Worm (Caenorhabditis elegans) whole organism, young adult: ENCODE measurements around the gene nhr-142.

Experiments
- B0019.2 ChIP-seq: fragments of 200-800 bp; sonication (Bioruptor generic); conservative IDR thresholded peaks from 2 replicates; pipeline ENCODE4 v1.3.6; 2022; ENCODE audit warnings: missing genetic modification reagents, missing genetic modification characterization, missing compliant biosample characterization
- C06A6.2 ChIP-seq: fragments of 200-800 bp; sonication (Bioruptor generic); conservative IDR thresholded peaks from 2 replicates; pipeline ENCODE4 v1.3.6; 2022; ENCODE audit warnings: missing genetic modification characterization, missing compliant biosample characterization
- F33H1.4 ChIP-seq: fragments of 200-800 bp; sonication (Bioruptor generic); IDR thresholded peaks from 2 replicates; pipeline ENCODE4 v1.3.6; 2022; ENCODE audit warnings: missing genetic modification reagents, missing genetic modification characterization, missing compliant biosample characterization
- F39B2.1 ChIP-seq: fragments of 200-800 bp; sonication (Bioruptor generic); IDR thresholded peaks from 2 replicates; pipeline ENCODE4 v1.3.6; 2022; ENCODE audit warnings: missing genetic modification reagents, missing genetic modification characterization, missing compliant biosample characterization
- F49E8.2 ChIP-seq: sonication (generic microtip); optimal IDR thresholded peaks from 3 replicates; lab custom pipeline; 2017; ENCODE audit warnings: missing genetic modification characterization, mild to moderate bottlenecking, missing compliant biosample characterization, antibody characterized with exemption, moderate library complexity; ENCODE audit not compliant: insufficient read depth
- K11D2.4 ChIP-seq: fragments of 200-800 bp; sonication (Bioruptor generic); IDR thresholded peaks from 2 replicates; pipeline ENCODE4 v1.3.6; 2022; ENCODE audit warnings: missing genetic modification reagents, missing genetic modification characterization, missing compliant biosample characterization
- Y53G8AR.9 ChIP-seq: fragments of 200-800 bp; sonication (Bioruptor generic); conservative IDR thresholded peaks from 2 replicates; pipeline ENCODE4 v1.3.6; 2022; ENCODE audit warnings: missing genetic modification reagents, missing genetic modification characterization, missing compliant biosample characterization
- Y56A3A.18 ChIP-seq: fragments of 200-800 bp; sonication (Bioruptor generic); IDR thresholded peaks from 2 replicates; pipeline ENCODE4 v1.3.6; 2022; ENCODE audit warnings: missing genetic modification reagents, missing genetic modification characterization, missing compliant biosample characterization
- Y67H2A.10 ChIP-seq: fragments of 200-800 bp; sonication (Bioruptor generic); conservative IDR thresholded peaks from 2 replicates; pipeline ENCODE4 v1.3.6; 2022; ENCODE audit warnings: missing genetic modification reagents, missing genetic modification characterization, missing compliant biosample characterization
- Y79H2A.3 ChIP-seq: fragments of 200-800 bp; sonication (Bioruptor generic); conservative IDR thresholded peaks from 2 replicates; pipeline ENCODE4 v1.3.6; 2022; ENCODE audit warnings: missing genetic modification reagents, missing genetic modification characterization, missing compliant biosample characterization
- ZK185.1 ChIP-seq: sonication (generic microtip); optimal IDR thresholded peaks from 2 replicates; lab custom pipeline; 2016; ENCODE audit warnings: mild to moderate bottlenecking, missing genetic modification characterization, missing compliant biosample characterization; ENCODE audit not compliant: poor library complexity, severe bottlenecking
- aptf-2 ChIP-seq: fragments of 200-800 bp; sonication (Bioruptor generic); conservative IDR thresholded peaks from 2 replicates; pipeline ENCODE4 v1.3.6; 2022; ENCODE audit warnings: missing genetic modification reagents, missing genetic modification characterization, missing compliant biosample characterization
- attf-3 ChIP-seq: fragments of 200-800 bp; sonication (Bioruptor generic); conservative IDR thresholded peaks from 2 replicates; pipeline ENCODE4 v1.3.6; 2022; ENCODE audit warnings: missing genetic modification reagents, missing genetic modification characterization, missing compliant biosample characterization
- attf-5 ChIP-seq: fragments of 200-800 bp; sonication (Bioruptor generic); optimal IDR thresholded peaks from 2 replicates; lab custom pipeline; 2018; ENCODE audit warnings: mild to moderate bottlenecking, missing genetic modification characterization, missing compliant biosample characterization
- attf-6 ChIP-seq: fragments of 200-800 bp; sonication (Bioruptor generic); IDR thresholded peaks from 2 replicates; pipeline ENCODE4 v1.3.6; 2022; ENCODE audit warnings: missing genetic modification reagents, missing genetic modification characterization, missing compliant biosample characterization
- bed-2 ChIP-seq: fragments of 200-800 bp; sonication (Bioruptor generic); IDR thresholded peaks from 2 replicates; pipeline ENCODE4 v1.3.6; 2022; ENCODE audit warnings: missing genetic modification reagents, missing genetic modification characterization, missing compliant biosample characterization
- cebp-1 ChIP-seq, 2 experiments: fragments of 200-800 bp in 1 of 2; sonication (Bioruptor generic) in 1 of 2; sonication (generic microtip) in 1 of 2; IDR thresholded peaks in 1 of 2; optimal IDR thresholded peaks in 1 of 2; 2 replicates each; pipeline versions ENCODE4 v1.3.6 to Lab custom; 2017 to 2022; ENCODE audit warnings: missing compliant biosample characterization in 2 of 2, missing genetic modification characterization in 2 of 2, mild to moderate bottlenecking in 1 of 2, missing genetic modification reagents in 1 of 2, moderate library complexity in 1 of 2
- cebp-2 ChIP-seq: fragments of 200-800 bp; sonication (Bioruptor generic); IDR thresholded peaks from 2 replicates; pipeline ENCODE4 v1.3.6; 2022; ENCODE audit warnings: missing genetic modification characterization, missing compliant biosample characterization
- ceh-100 ChIP-seq: fragments of 200-800 bp; sonication (Bioruptor generic); IDR thresholded peaks from 2 replicates; pipeline ENCODE4 v1.3.6; 2022; ENCODE audit warnings: missing genetic modification reagents, missing genetic modification characterization, missing compliant biosample characterization
- ceh-91 ChIP-seq: fragments of 200-800 bp; sonication (Bioruptor generic); IDR thresholded peaks from 2 replicates; pipeline ENCODE4 v1.3.6; 2022; ENCODE audit warnings: missing genetic modification reagents, missing genetic modification characterization, missing compliant biosample characterization
- dox-1 ChIP-seq: fragments of 200-800 bp; sonication (Bioruptor generic); IDR thresholded peaks from 2 replicates; pipeline ENCODE4 v1.3.6; 2022; ENCODE audit warnings: missing genetic modification reagents, missing genetic modification characterization, missing compliant biosample characterization
- dpl-1 ChIP-seq: fragments of 150-350 bp; optimal IDR thresholded peaks from 2 replicates; lab custom pipeline; 2014; ENCODE audit warnings: missing biosample characterization, missing genetic modification reagents, missing genetic modification characterization
- efl-1 ChIP-seq: fragments of 150-350 bp; optimal IDR thresholded peaks from 2 replicates; lab custom pipeline; 2014; ENCODE audit warnings: missing biosample characterization, missing genetic modification reagents, missing genetic modification characterization
- egl-18 ChIP-seq: fragments of 200-800 bp; sonication (Bioruptor generic); IDR thresholded peaks from 2 replicates; pipeline ENCODE4 v1.3.6; 2022; ENCODE audit warnings: missing genetic modification reagents, missing genetic modification characterization, missing compliant biosample characterization
- egl-44 ChIP-seq: fragments of 200-800 bp; sonication (Bioruptor generic); IDR thresholded peaks from 2 replicates; pipeline ENCODE4 v1.3.6; 2022; ENCODE audit warnings: missing genetic modification reagents, missing genetic modification characterization, missing compliant biosample characterization
- egrh-3 ChIP-seq: fragments of 200-800 bp; sonication (Bioruptor generic); IDR thresholded peaks from 2 replicates; pipeline ENCODE4 v1.3.6; 2022; ENCODE audit warnings: missing genetic modification reagents, missing genetic modification characterization, missing compliant biosample characterization
- ekl-4 ChIP-seq: fragments of 200-800 bp; sonication (Bioruptor generic); IDR thresholded peaks from 2 replicates; pipeline ENCODE4 v1.3.6; 2022; ENCODE audit warnings: missing genetic modification reagents, missing genetic modification characterization, missing compliant biosample characterization
- hmg-1.2 ChIP-seq: fragments of 200-800 bp; sonication (Bioruptor generic); IDR thresholded peaks from 2 replicates; pipeline ENCODE4 v1.3.6; 2022; ENCODE audit warnings: missing genetic modification reagents, missing genetic modification characterization, missing compliant biosample characterization
- hsf-1 ChIP-seq: fragments of 200-800 bp; sonication (Bioruptor generic); IDR thresholded peaks from 2 replicates; pipeline ENCODE4 v1.3.6; 2022; ENCODE audit warnings: missing genetic modification reagents, missing genetic modification characterization, missing compliant biosample characterization
- let-526 ChIP-seq: fragments of 200-800 bp; sonication (Bioruptor generic); IDR thresholded peaks from 2 replicates; pipeline ENCODE4 v1.3.6; 2022; ENCODE audit warnings: missing genetic modification reagents, missing genetic modification characterization, missing compliant biosample characterization
- lin-26 ChIP-seq: fragments of 200-800 bp; sonication (Bioruptor generic); IDR thresholded peaks from 2 replicates; pipeline ENCODE4 v1.3.6; 2022; ENCODE audit warnings: missing genetic modification reagents, missing genetic modification characterization, missing compliant biosample characterization
- lin-54 ChIP-seq: fragments of 200-800 bp; sonication (Bioruptor generic); optimal IDR thresholded peaks from 2 replicates; lab custom pipeline; 2018; ENCODE audit warnings: mild to moderate bottlenecking, missing genetic modification characterization, missing compliant biosample characterization
- lir-1 ChIP-seq: fragments of 200-800 bp; sonication (Bioruptor generic); conservative IDR thresholded peaks from 2 replicates; pipeline ENCODE4 v1.3.6; 2022; ENCODE audit warnings: missing genetic modification reagents, missing genetic modification characterization, missing compliant biosample characterization
- lsl-1 ChIP-seq: fragments of 200-800 bp; sonication (Bioruptor generic); optimal IDR thresholded peaks from 2 replicates; lab custom pipeline; 2018; ENCODE audit warnings: mild to moderate bottlenecking, missing genetic modification characterization, moderate library complexity, missing compliant biosample characterization
- madf-6 ChIP-seq: fragments of 200-800 bp; sonication (Bioruptor generic); IDR thresholded peaks from 2 replicates; pipeline ENCODE4 v1.3.6; 2022; ENCODE audit warnings: missing genetic modification reagents, missing genetic modification characterization, missing compliant biosample characterization
- madf-8 ChIP-seq: fragments of 200-800 bp; sonication (Bioruptor generic); conservative IDR thresholded peaks from 2 replicates; pipeline ENCODE4 v1.3.6; 2022; ENCODE audit warnings: missing genetic modification reagents, missing genetic modification characterization, missing compliant biosample characterization
- mcd-1 ChIP-seq: fragments of 200-800 bp; sonication (Bioruptor generic); IDR thresholded peaks from 2 replicates; pipeline ENCODE4 v1.3.6; 2022; ENCODE audit warnings: missing genetic modification reagents, missing genetic modification characterization, missing compliant biosample characterization
- nhr-80 ChIP-seq: sonication (generic microtip); optimal IDR thresholded peaks from 2 replicates; lab custom pipeline; 2016; ENCODE audit warnings: missing genetic modification characterization, missing compliant biosample characterization
- pbrm-1 ChIP-seq: fragments of 200-800 bp; sonication (Bioruptor generic); IDR thresholded peaks from 2 replicates; pipeline ENCODE4 v1.3.6; 2022; ENCODE audit warnings: missing genetic modification reagents, missing genetic modification characterization, missing compliant biosample characterization
- rcor-1 ChIP-seq: fragments of 200-800 bp; sonication (Bioruptor generic); IDR thresholded peaks from 2 replicates; pipeline ENCODE4 v1.3.6; 2022; ENCODE audit warnings: missing genetic modification reagents, missing genetic modification characterization, missing compliant biosample characterization
- sea-2 ChIP-seq: fragments of 200-800 bp; sonication (Bioruptor generic); IDR thresholded peaks from 2 replicates; pipeline ENCODE4 v1.3.6; 2022; ENCODE audit warnings: missing genetic modification characterization, missing compliant biosample characterization
- tbp1 ChIP-seq: fragments of 200-800 bp; sonication (Bioruptor generic); optimal IDR thresholded peaks from 2 replicates; lab custom pipeline; 2018; ENCODE audit warnings: mild to moderate bottlenecking, missing genetic modification characterization, missing compliant biosample characterization
- xnd-1 ChIP-seq: sonication (generic microtip); optimal IDR thresholded peaks from 2 replicates; lab custom pipeline; 2016; ENCODE audit warnings: missing genotype, missing genetic modification reagents, missing genetic modification characterization, missing compliant biosample characterization
- ztf-18 ChIP-seq: sonication (generic microtip); optimal IDR thresholded peaks from 2 replicates; lab custom pipeline; 2016; ENCODE audit warnings: missing genotype, mild to moderate bottlenecking, missing genetic modification characterization, missing compliant biosample characterization
- ztf-28 ChIP-seq: fragments of 200-800 bp; sonication (Bioruptor generic); IDR thresholded peaks from 2 replicates; pipeline ENCODE4 v1.3.6; 2022; ENCODE audit warnings: missing genetic modification reagents, missing genetic modification characterization, missing compliant biosample characterization
- ztf-6 ChIP-seq: fragments of 200-800 bp; sonication (Bioruptor generic); IDR thresholded peaks from 2 replicates; pipeline ENCODE4 v1.3.6; 2022; ENCODE audit warnings: missing genetic modification reagents, missing genetic modification characterization, missing compliant biosample characterization

nhr-142 gene

DNA sequence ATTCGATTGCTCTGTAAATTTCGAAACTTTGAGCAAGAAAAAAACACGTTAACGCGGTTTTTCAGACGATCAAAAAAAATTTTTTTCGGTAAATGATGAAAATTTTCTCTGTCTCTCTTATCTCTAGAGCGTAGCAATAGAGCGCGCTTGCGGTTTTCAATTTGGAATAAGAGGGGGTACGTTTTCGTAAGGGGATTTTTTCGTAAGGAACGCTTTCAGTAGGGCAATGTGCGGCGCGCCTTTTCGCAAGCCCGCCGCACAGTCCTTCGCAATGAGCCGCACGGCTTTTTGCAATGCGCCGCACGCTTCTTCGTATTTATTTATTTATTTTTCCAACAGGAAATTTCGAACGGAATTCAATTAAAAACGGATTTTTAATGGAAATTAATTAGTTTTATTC is 13.4 kb downstream of the nhr-142 start, which contains the start of gene F44E7.4:
Gene F44E7.4 (minus strand): TSS at position 13 of the 400 bp plus-strand sequence.
- TF ChIP-seq B0019.2 (GFP tag; lab: Robert Waterston, UW): peak; percentile 88
- peak; percentile 76; the same call in 1 of the 2 replicates for TF ChIP-seq Y56A3A.18 (GFP tag; lab: Robert Waterston, UW)
- TF ChIP-seq pbrm-1: peak; percentile 94
- peak; percentile 63 for TF ChIP-seq efl-1 (GFP tag; lab: Kevin White, UChicago)
- TF ChIP-seq F39B2.1: peak; percentile 71; the same call in 1 of the 2 replicates
- TF ChIP-seq sea-2 (GFP tag; lab: Robert Waterston, UW): 0 out of 2 replicates have a peak, but pooled peaks have one; percentile 25
- peak; percentile 49 for TF ChIP-seq tbp1 (GFP tag; lab: Kevin White, UChicago)
- peak; percentile 82 for TF ChIP-seq bed-2 (GFP tag; lab: Robert Waterston, UW)
- TF ChIP-seq aptf-2: peak; percentile 65; the same call in 1 of the 2 replicates
- peak; percentile 37 for TF ChIP-seq attf-5 (GFP tag; lab: Kevin White, UChicago)
- TF ChIP-seq egl-18: 0 out of 2 replicates have a peak, but pooled peaks have one; percentile 73
- peak; percentile 94 for TF ChIP-seq Y53G8AR.9 (GFP tag; lab: Robert Waterston, UW)
- peak; percentile 56 for TF ChIP-seq F49E8.2 (tag; lab: Kevin White, UChicago)
- TF ChIP-seq ekl-4 (GFP tag; lab: Robert Waterston, UW): peak; percentile 93
- TF ChIP-seq hsf-1 (GFP tag; lab: Robert Waterston, UW): peak; percentile 78
- TF ChIP-seq nhr-80 (tag; lab: Kevin White, UChicago): peak; percentile 19
- peak; percentile 64 for TF ChIP-seq lsl-1 (GFP tag; lab: Kevin White, UChicago)
- peak; percentile 92 for TF ChIP-seq let-526 (GFP tag; lab: Robert Waterston, UW)
- TF ChIP-seq ceh-100 (GFP tag; lab: Robert Waterston, UW): peak; percentile 96
- TF ChIP-seq madf-8 (GFP tag; lab: Robert Waterston, UW): peak; percentile 86
- TF ChIP-seq ceh-91 (GFP tag; lab: Robert Waterston, UW): peak; percentile 93
- TF ChIP-seq cebp-2 (GFP tag; lab: Robert Waterston, UW): peak; percentile 84; the same call in 1 of the 2 replicates
- peak; percentile 97 for TF ChIP-seq ztf-28 (GFP tag; lab: Robert Waterston, UW)
- peak; percentile 83 for TF ChIP-seq K11D2.4
- TF ChIP-seq cebp-1 (GFP tag; IDR thresholded peaks at IDR 0.05; lab: Robert Waterston, UW): peak; percentile 88
- peak; percentile 52 for TF ChIP-seq cebp-1 (tag; optimal IDR thresholded peaks at IDR 0.05; lab: Kevin White, UChicago)
- peak; percentile 98 for TF ChIP-seq dox-1 (GFP tag; lab: Robert Waterston, UW)
- TF ChIP-seq ZK185.1 (tag; lab: Kevin White, UChicago): peak; percentile 6
- TF ChIP-seq Y79H2A.3 (GFP tag; lab: Robert Waterston, UW): peak; percentile 88
- TF ChIP-seq Y67H2A.10 (GFP tag; lab: Robert Waterston, UW): peak; percentile 83
- TF ChIP-seq mcd-1 (GFP tag; lab: Robert Waterston, UW): peak; percentile 98
- TF ChIP-seq ztf-18 (tag; lab: Kevin White, UChicago): peak; percentile 28
- peak; percentile 96 for TF ChIP-seq hmg-1.2 (GFP tag; lab: Robert Waterston, UW)
- TF ChIP-seq attf-3: peak; percentile 82
- peak; percentile 77 for TF ChIP-seq attf-6 (GFP tag; lab: Robert Waterston, UW)
- peak; percentile 45 for TF ChIP-seq xnd-1 (tag; lab: Kevin White, UChicago)
- TF ChIP-seq dpl-1: peak; percentile 47
- TF ChIP-seq madf-6 (GFP tag; lab: Robert Waterston, UW): peak; percentile 93
- TF ChIP-seq F33H1.4 (GFP tag; lab: Robert Waterston, UW): peak; percentile 79
- peak; percentile 86 for TF ChIP-seq lin-26
- 0 out of 2 replicates have a peak, but pooled peaks have one; percentile 12 for TF ChIP-seq lir-1 (GFP tag; lab: Robert Waterston, UW)
- TF ChIP-seq egrh-3 (GFP tag; lab: Robert Waterston, UW): peak; percentile 85
- peak; percentile 56 for TF ChIP-seq lin-54 (GFP tag; lab: Kevin White, UChicago)
- peak; percentile 85 for TF ChIP-seq ztf-6 (GFP tag; lab: Robert Waterston, UW)
- TF ChIP-seq rcor-1 (GFP tag; lab: Robert Waterston, UW): peak; percentile 94
- peak; percentile 99 for TF ChIP-seq C06A6.2 (GFP tag; lab: Robert Waterston, UW)
- TF ChIP-seq egl-44: peak; percentile 85
